Worm (Caenorhabditis elegans): ENCODE results near the gene M04C3.5.

DNA sequence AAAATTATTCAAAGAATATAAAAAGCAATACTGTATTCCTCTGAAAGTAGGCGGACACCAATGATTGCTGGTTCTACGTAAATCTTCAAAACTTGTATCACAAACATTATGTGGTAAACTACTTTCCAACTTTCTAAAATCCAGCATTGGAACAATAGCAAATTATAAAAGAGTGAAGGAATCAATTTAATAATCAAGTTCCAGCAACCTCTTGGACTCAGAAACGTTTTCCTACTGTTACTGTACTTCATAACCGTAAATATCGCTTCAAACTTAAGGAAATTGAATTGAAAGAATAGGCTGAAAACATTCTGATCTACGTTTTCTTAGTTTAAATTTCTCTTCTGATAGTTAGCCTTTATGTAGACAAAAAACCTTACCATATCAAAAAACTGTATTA lies 45.9 kb upstream of the M04C3.5 start:
- TF ChIP-seq nhr-12 (tag; optimal IDR thresholded peaks at IDR 0.05) (no peak), lsy-2 (tag; optimal IDR thresholded peaks at IDR 0.05) (no peak), mep-1 (tag; optimal IDR thresholded peaks at IDR 0.05) (no peak), elt-3 (tag; optimal IDR thresholded peaks at IDR 0.05) (no peak), unc-62 (GFP tag; optimal IDR thresholded peaks at IDR 0.05) (no peak)
